Fruit fly (Drosophila melanogaster): Measurements from ENCODE around the gene Wdr37.

DNA sequence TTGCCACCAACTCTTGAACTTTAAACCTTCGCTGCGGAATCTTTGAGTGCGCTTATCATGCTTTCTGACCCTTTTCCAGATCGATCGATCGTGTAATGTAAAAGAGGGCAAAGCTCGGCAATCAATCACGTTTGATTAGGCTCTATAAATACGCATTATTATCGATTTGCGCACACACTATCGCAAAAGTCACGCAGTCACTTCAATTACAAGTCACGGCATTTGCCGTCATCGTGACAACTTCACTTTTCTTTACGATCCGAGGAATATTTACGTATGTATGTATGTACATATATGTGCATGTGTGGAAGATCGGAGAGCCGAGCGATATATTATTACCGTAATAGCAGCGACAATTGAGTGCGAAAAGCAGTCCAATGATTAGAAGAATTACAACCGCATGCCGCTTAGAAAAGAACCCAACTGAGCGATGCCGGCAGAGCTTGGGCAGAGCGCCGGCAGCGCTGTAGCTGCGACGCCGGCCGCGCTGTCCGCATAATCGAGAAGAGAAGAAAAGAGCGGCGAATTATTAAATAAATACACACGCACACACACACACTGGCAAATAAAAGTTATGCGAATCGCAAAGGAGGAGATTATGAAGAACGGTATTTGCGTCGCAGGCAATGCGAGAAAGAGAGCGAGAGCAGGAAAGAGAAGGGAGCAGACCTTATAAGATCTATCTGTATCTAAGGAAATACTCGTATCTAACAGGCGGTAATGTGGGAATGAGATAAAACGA is 47.6 kb upstream of the Wdr37 start:
- TF ChIP-seq insv (optimal IDR thresholded peaks at IDR 0.05), result no peak
- TF ChIP-seq h (optimal IDR thresholded peaks at IDR 0.05), result no peak
- TF ChIP-seq ttk (optimal IDR thresholded peaks at IDR 0.05), result no peak
- TF ChIP-seq Sin3A (optimal IDR thresholded peaks at IDR 0.05), result no peak
